Worm (Caenorhabditis elegans) whole organism, late embryonic: Measurements from ENCODE around the gene F25B5.5.

Experiments used
- ceh-2 ChIP-seq: sonication (generic microtip); optimal IDR thresholded peaks from 2 replicates; lab custom pipeline; 2016; ENCODE audit warnings: missing genotype, missing genetic modification characterization, missing compliant biosample characterization
- ceh-48 ChIP-seq: sonication (generic microtip); optimal IDR thresholded peaks from 2 replicates; lab custom pipeline; 2016; ENCODE audit warnings: missing genetic modification characterization, inconsistent platforms, missing compliant biosample characterization
- fkh-10 ChIP-seq: fragments of 150-350 bp; optimal IDR thresholded peaks from 2 replicates; lab custom pipeline; 2014; ENCODE audit warnings: missing biosample characterization, missing genetic modification reagents, missing genetic modification characterization
- tbx-2 ChIP-seq: sonication (generic microtip); optimal IDR thresholded peaks from 2 replicates; lab custom pipeline; 2016; ENCODE audit warnings: missing genetic modification characterization, missing compliant biosample characterization
- ztf-16 ChIP-seq: sonication (generic microtip); optimal IDR thresholded peaks from 2 replicates; lab custom pipeline; 2017; ENCODE audit warnings: missing genetic modification characterization, missing compliant biosample characterization

- no peak for TF ChIP-seq ceh-48 (tag; lab: Kevin White, UChicago)
- no peak for TF ChIP-seq tbx-2 (tag; lab: Kevin White, UChicago)
- TF ChIP-seq ztf-16 (tag; lab: Kevin White, UChicago), result no peak
- no peak for TF ChIP-seq fkh-10 (GFP tag; lab: Kevin White, UChicago)
- TF ChIP-seq ceh-2 (tag; lab: Kevin White, UChicago), result no peak
Measured at ce11 chrIII:5950756-5951345, 4.9 kb upstream of the F25B5.5 start.
